Fruit fly (Drosophila melanogaster) whole organism, embryonic: ENCODE results near the gene gpp.
A peak's percentile ranks its signal among the peaks of the same experiment; 100 is the strongest.

Source experiments
- CG10274 ChIP-seq: fragments of 200-800 bp; sonication (Bioruptor generic); optimal IDR thresholded peaks from 3 replicates; lab custom pipeline; 2017; ENCODE audit warnings: missing biosample characterization, mild to moderate bottlenecking, missing genetic modification characterization
- CG10366 ChIP-seq: fragments of 200-800 bp; sonication (Bioruptor generic); IDR thresholded peaks from 2 replicates; pipeline ENCODE4 v1.3.6; 2022; ENCODE audit warnings: missing biosample characterization, missing genetic modification characterization
- CG10979 ChIP-seq: fragments of 200-800 bp; sonication (Bioruptor generic); optimal IDR thresholded peaks from 2 replicates; lab custom pipeline; 2018; ENCODE audit warnings: missing biosample characterization, mild to moderate bottlenecking, missing genetic modification characterization, moderate library complexity
- CG11247 ChIP-seq: fragments of 200-800 bp; sonication (Bioruptor generic); IDR thresholded peaks from 2 replicates; pipeline ENCODE4 v1.3.6; 2022; ENCODE audit warnings: missing biosample characterization, missing genetic modification characterization
- CG11560 ChIP-seq: fragments of 200-800 bp; sonication (Bioruptor generic); IDR thresholded peaks from 3 replicates; pipeline ENCODE4 v1.3.6; 2022; ENCODE audit warnings: missing biosample characterization, missing genetic modification characterization
- CG1233 ChIP-seq: fragments of 200-800 bp; sonication (Bioruptor generic); optimal IDR thresholded peaks from 4 replicates; lab custom pipeline; 2018; ENCODE audit warnings: missing biosample characterization, mild to moderate bottlenecking, missing genetic modification characterization
- CG12391 ChIP-seq: fragments of 200-800 bp; sonication (Bioruptor generic); optimal IDR thresholded peaks from 3 replicates; lab custom pipeline; 2018; ENCODE audit warnings: missing biosample characterization, mild to moderate bottlenecking, missing genetic modification characterization, moderate library complexity
- CG13287 ChIP-seq: fragments of 200-800 bp; sonication (Bioruptor generic); IDR thresholded peaks from 2 replicates; pipeline ENCODE4 v1.3.6; 2022; ENCODE audit warnings: missing biosample characterization, missing genetic modification characterization; ENCODE audit not compliant: partially characterized antibody
- CG13775 ChIP-seq: fragments of 200-800 bp; sonication (Bioruptor generic); optimal IDR thresholded peaks from 3 replicates; lab custom pipeline; 2017; ENCODE audit warnings: missing biosample characterization, mild to moderate bottlenecking, missing genetic modification characterization
- CG13894 ChIP-seq: fragments of 200-800 bp; sonication (Bioruptor generic); optimal IDR thresholded peaks from 3 replicates; lab custom pipeline; 2018; ENCODE audit warnings: missing biosample characterization, mild to moderate bottlenecking, missing genetic modification characterization, moderate library complexity
- CG14860 ChIP-seq: fragments of 200-800 bp; sonication (Bioruptor generic); IDR thresholded peaks from 3 replicates; pipeline ENCODE4 v1.3.6; 2022; ENCODE audit warnings: missing biosample characterization, missing genetic modification characterization; ENCODE audit not compliant: partially characterized antibody
- CG17361 ChIP-seq: fragments of 200-800 bp; sonication (Bioruptor generic); IDR thresholded peaks from 3 replicates; pipeline ENCODE4 v1.3.6; 2022; ENCODE audit warnings: missing biosample characterization, missing genetic modification characterization
- CG17568 ChIP-seq: fragments of 200-800 bp; sonication (Bioruptor generic); optimal IDR thresholded peaks from 2 replicates; lab custom pipeline; 2018; ENCODE audit warnings: missing biosample characterization, mild to moderate bottlenecking, missing genetic modification characterization, moderate library complexity
- CG1792 ChIP-seq: fragments of 200-800 bp; sonication (Bioruptor generic); optimal IDR thresholded peaks from 2 replicates; lab custom pipeline; 2016; ENCODE audit warnings: missing biosample characterization, missing genetic modification characterization
- CG2712 ChIP-seq: fragments of 200-800 bp; optimal IDR thresholded peaks from 3 replicates; lab custom pipeline; 2019; ENCODE audit warnings: missing biosample characterization, mild to moderate bottlenecking, missing genetic modification characterization, moderate library complexity
- CG32767 ChIP-seq: fragments of 200-800 bp; sonication (Bioruptor generic); IDR thresholded peaks from 2 replicates; pipeline ENCODE4 v1.3.6; 2022; ENCODE audit warnings: missing biosample characterization, missing genetic modification characterization
- CG6791 ChIP-seq: fragments of 200-800 bp; sonication (Bioruptor generic); IDR thresholded peaks from 3 replicates; pipeline ENCODE4 v1.3.6; 2022; ENCODE audit warnings: missing biosample characterization, missing genetic modification characterization; ENCODE audit not compliant: partially characterized antibody
- CG7556 ChIP-seq: fragments of 200-800 bp; sonication (Bioruptor generic); optimal IDR thresholded peaks from 2 replicates; lab custom pipeline; 2017; ENCODE audit warnings: missing biosample characterization, mild to moderate bottlenecking, missing genetic modification characterization
- CG8765 ChIP-seq: fragments of 200-800 bp; sonication (Bioruptor generic); IDR thresholded peaks from 2 replicates; pipeline ENCODE4 v1.3.6; 2022; ENCODE audit warnings: missing biosample characterization, missing genetic modification characterization
- CG9876 ChIP-seq: fragments of 200-800 bp; sonication (Bioruptor generic); optimal IDR thresholded peaks from 2 replicates; lab custom pipeline; 2016; ENCODE audit warnings: missing biosample characterization, missing genetic modification characterization
- CkIIα-i1 ChIP-seq: fragments of 200-800 bp; sonication (Bioruptor generic); IDR thresholded peaks from 2 replicates; pipeline ENCODE4 v1.3.6; 2022; ENCODE audit warnings: missing biosample characterization, missing genetic modification characterization
- Fer2 ChIP-seq: fragments of 200-800 bp; sonication (Bioruptor generic); optimal IDR thresholded peaks from 2 replicates; lab custom pipeline; 2018; ENCODE audit warnings: missing biosample characterization, mild to moderate bottlenecking, missing genetic modification characterization, moderate library complexity
- HHEX ChIP-seq: fragments of 200-800 bp; sonication (Bioruptor generic); optimal IDR thresholded peaks from 3 replicates; lab custom pipeline; 2017; ENCODE audit warnings: missing biosample characterization, mild to moderate bottlenecking, missing genetic modification characterization, missing genetic modification reagents
- HLHmδ ChIP-seq: fragments of 200-800 bp; sonication (Bioruptor generic); optimal IDR thresholded peaks from 2 replicates; lab custom pipeline; 2018; ENCODE audit warnings: missing biosample characterization, mild to moderate bottlenecking, missing genetic modification characterization, moderate library complexity
- HmgD ChIP-seq: fragments of 200-800 bp; sonication (Bioruptor generic); optimal IDR thresholded peaks from 3 replicates; lab custom pipeline; 2016; ENCODE audit warnings: missing biosample characterization, missing genetic modification characterization
- Lim3 ChIP-seq: fragments of 200-800 bp; sonication (Bioruptor generic); IDR thresholded peaks from 2 replicates; pipeline ENCODE4 v1.3.6; 2022; ENCODE audit warnings: missing biosample characterization, missing genetic modification characterization
- Neu2 ChIP-seq: fragments of 200-800 bp; sonication (Bioruptor generic); optimal IDR thresholded peaks from 3 replicates; lab custom pipeline; 2016; ENCODE audit warnings: missing biosample characterization, missing genetic modification characterization, borderline replicate concordance
- Nf-YA ChIP-seq: fragments of 200-800 bp; sonication (Bioruptor generic); IDR thresholded peaks from 2 replicates; pipeline ENCODE4 v1.3.6; 2022; ENCODE audit warnings: missing biosample characterization, missing genetic modification characterization
- Poxn ChIP-seq: fragments of 200-800 bp; sonication (Bioruptor generic); IDR thresholded peaks from 2 replicates; pipeline ENCODE4 v1.3.6; 2022; ENCODE audit warnings: missing biosample characterization, missing genetic modification characterization
- Scr ChIP-seq: fragments of 200-800 bp; sonication (Bioruptor generic); IDR thresholded peaks from 2 replicates; pipeline ENCODE4 v1.3.6; 2022; ENCODE audit warnings: missing biosample characterization, missing genetic modification characterization; ENCODE audit not compliant: partially characterized antibody
- TFAM ChIP-seq: fragments of 200-800 bp; sonication (Bioruptor generic); optimal IDR thresholded peaks from 2 replicates; lab custom pipeline; 2017; ENCODE audit warnings: missing biosample characterization, missing genetic modification characterization, inconsistent platforms
- Usf ChIP-seq: fragments of 200-800 bp; sonication (Bioruptor generic); optimal IDR thresholded peaks from 2 replicates; lab custom pipeline; 2017; ENCODE audit warnings: missing genotype, missing biosample characterization, missing genetic modification characterization
- ap ChIP-seq: fragments of 200-800 bp; sonication (Bioruptor generic); IDR thresholded peaks from 2 replicates; pipeline ENCODE4 v1.3.6; 2022; ENCODE audit warnings: missing biosample characterization, missing genetic modification characterization
- ato ChIP-seq: fragments of 200-800 bp; sonication (Bioruptor generic); IDR thresholded peaks from 2 replicates; pipeline ENCODE4 v1.3.6; 2022; ENCODE audit warnings: missing biosample characterization, missing genetic modification characterization; ENCODE audit not compliant: partially characterized antibody
- az2 ChIP-seq: fragments of 200-800 bp; sonication (Bioruptor generic); optimal IDR thresholded peaks from 3 replicates; lab custom pipeline; 2016; ENCODE audit warnings: missing biosample characterization, missing genetic modification characterization
- cas ChIP-seq: fragments of 200-800 bp; sonication (Bioruptor generic); IDR thresholded peaks from 2 replicates; pipeline ENCODE4 v1.3.6; 2022; ENCODE audit warnings: missing biosample characterization, missing genetic modification characterization
- crc ChIP-seq: fragments of 200-800 bp; sonication (Bioruptor generic); optimal IDR thresholded peaks from 2 replicates; lab custom pipeline; 2016; ENCODE audit warnings: missing biosample characterization, missing genetic modification characterization
- dmrt99B ChIP-seq: fragments of 200-800 bp; sonication (Bioruptor generic); optimal IDR thresholded peaks from 2 replicates; lab custom pipeline; 2018; ENCODE audit warnings: missing biosample characterization, mild to moderate bottlenecking, missing genetic modification characterization, moderate library complexity
- fu2 ChIP-seq: fragments of 200-800 bp; sonication (Bioruptor generic); optimal IDR thresholded peaks from 2 replicates; lab custom pipeline; 2016; ENCODE audit warnings: missing biosample characterization, missing genetic modification characterization
- hb ChIP-seq: fragments of 200-800 bp; sonication (Bioruptor generic); IDR thresholded peaks from 3 replicates; pipeline ENCODE4 v1.3.6; 2022; ENCODE audit warnings: missing biosample characterization, missing genetic modification characterization; ENCODE audit not compliant: partially characterized antibody
- jing ChIP-seq: fragments of 200-800 bp; sonication (Bioruptor generic); optimal IDR thresholded peaks from 2 replicates; lab custom pipeline; 2018; ENCODE audit warnings: missing biosample characterization, mild to moderate bottlenecking, missing genetic modification characterization
- mam ChIP-seq: fragments of 200-800 bp; sonication (Bioruptor generic); optimal IDR thresholded peaks from 3 replicates; lab custom pipeline; 2016; ENCODE audit warnings: missing biosample characterization, missing genetic modification characterization
- onecut ChIP-seq: fragments of 200-800 bp; sonication (Bioruptor generic); IDR thresholded peaks from 2 replicates; pipeline ENCODE4 v1.3.6; 2022; ENCODE audit warnings: missing biosample characterization, missing genetic modification characterization
- p53 ChIP-seq: fragments of 200-800 bp; sonication (Bioruptor generic); optimal IDR thresholded peaks from 2 replicates; lab custom pipeline; 2016; ENCODE audit warnings: missing biosample characterization, missing genetic modification characterization
- pzg ChIP-seq: fragments of 200-800 bp; sonication (Bioruptor generic); optimal IDR thresholded peaks from 3 replicates; lab custom pipeline; 2018; ENCODE audit warnings: missing biosample characterization, mild to moderate bottlenecking, missing genetic modification characterization, moderate library complexity
- seq ChIP-seq: fragments of 200-800 bp; sonication (Bioruptor generic); IDR thresholded peaks from 2 replicates; pipeline ENCODE4 v1.3.6; 2022; ENCODE audit warnings: missing biosample characterization, missing genetic modification characterization
- sim ChIP-seq: fragments of 200-800 bp; sonication (Bioruptor generic); IDR thresholded peaks from 2 replicates; pipeline ENCODE4 v1.3.6; 2022; ENCODE audit warnings: missing biosample characterization, missing genetic modification characterization
- slbo ChIP-seq: fragments of 200-800 bp; sonication (Bioruptor generic); IDR thresholded peaks from 2 replicates; pipeline ENCODE4 v1.3.6; 2022; ENCODE audit warnings: missing biosample characterization, missing genetic modification characterization
- sr ChIP-seq: fragments of 200-800 bp; sonication (Bioruptor generic); IDR thresholded peaks from 3 replicates; pipeline ENCODE4 v1.3.6; 2022; ENCODE audit warnings: missing biosample characterization, missing genetic modification characterization
- sug ChIP-seq: fragments of 200-800 bp; optimal IDR thresholded peaks from 2 replicates; lab custom pipeline; 2019; ENCODE audit warnings: missing biosample characterization, mild to moderate bottlenecking, missing genetic modification characterization, moderate library complexity
- wdn ChIP-seq: fragments of 200-800 bp; sonication (Bioruptor generic); IDR thresholded peaks from 2 replicates; pipeline ENCODE4 v1.3.6; 2022; ENCODE audit warnings: missing biosample characterization, missing genetic modification characterization

Gene gpp

DNA sequence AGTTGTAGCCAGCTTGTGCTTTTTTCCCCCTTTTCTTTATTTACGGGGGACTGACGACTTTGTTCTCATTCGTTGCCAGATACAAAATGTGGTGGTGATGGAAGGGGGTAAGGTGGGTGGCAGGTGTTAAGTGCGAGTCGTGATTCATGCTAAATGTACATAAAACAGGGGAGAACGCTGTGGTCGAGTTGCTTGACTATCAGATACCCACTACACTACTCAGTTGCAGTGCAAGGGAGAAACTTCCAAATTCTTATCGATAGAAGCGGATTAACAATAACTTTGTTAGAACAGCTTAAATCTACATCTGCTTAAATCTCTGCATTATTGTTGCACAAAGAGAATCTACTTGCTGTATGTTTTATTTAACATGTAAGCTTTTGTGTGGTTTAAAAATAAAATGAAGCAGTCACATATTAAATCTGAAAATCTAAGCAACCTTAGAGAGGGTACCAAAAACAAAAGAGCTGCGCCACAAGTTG, 9.0 kb upstream of the gpp start (continued):
- no peak for TF ChIP-seq Poxn (GFP tag; lab: Robert Waterston, UW)
- peak; percentile 58; the same call in 1 of the 3 replicates for TF ChIP-seq hb
- no peak for TF ChIP-seq ato (GFP tag; lab: Robert Waterston, UW)
- TF ChIP-seq fu2, result no peak
- no peak for TF ChIP-seq CG13287 (GFP tag; lab: Robert Waterston, UW)
- TF ChIP-seq sim (GFP tag; lab: Robert Waterston, UW), result no peak
- no peak for TF ChIP-seq HLHmδ (GFP tag; lab: Kevin White, UChicago)
- TF ChIP-seq crc, result no peak
- TF ChIP-seq ap, result no peak
- peak; percentile 23 for TF ChIP-seq CG10274
- TF ChIP-seq CG11560 (tag; lab: Robert Waterston, UW), result no peak
- peak; percentile 30 for TF ChIP-seq mam
- no peak for TF ChIP-seq HmgD (GFP tag; lab: Kevin White, UChicago)
- peak; percentile 28 for TF ChIP-seq HHEX (GFP tag; lab: Kevin White, UChicago)
- no peak for TF ChIP-seq Lim3 (GFP tag; lab: Robert Waterston, UW)
- TF ChIP-seq CG10979 (tag; lab: Kevin White, UChicago), result peak; percentile 6
- no peak for TF ChIP-seq CkIIα-i1 (GFP tag; lab: Robert Waterston, UW)
- peak; percentile 56 for TF ChIP-seq dmrt99B
- no peak for TF ChIP-seq Fer2 (tag; lab: Kevin White, UChicago)
- TF ChIP-seq CG32767 (GFP tag; lab: Robert Waterston, UW), result no peak
- TF ChIP-seq CG12391, result peak; percentile 20
- peak; percentile 10 for TF ChIP-seq CG1233 (GFP tag; lab: Kevin White, UChicago)
- no peak for TF ChIP-seq CG11247 (GFP tag; lab: Robert Waterston, UW)
- TF ChIP-seq CG8765 (GFP tag; lab: Robert Waterston, UW), result no peak
- TF ChIP-seq sug (tag; lab: Kevin White, UChicago), result peak; percentile 8
- 0 out of 3 replicates have a peak, but pooled peaks have one; percentile 30 for TF ChIP-seq CG6791 (GFP tag; lab: Robert Waterston, UW)
- TF ChIP-seq onecut (GFP tag; lab: Robert Waterston, UW), result no peak
- TF ChIP-seq seq (GFP tag; lab: Robert Waterston, UW), result no peak
- TF ChIP-seq sr (GFP tag; lab: Robert Waterston, UW), result no peak
- TF ChIP-seq CG17568 (GFP tag; lab: Kevin White, UChicago), result peak; percentile 8
- no peak for TF ChIP-seq az2
- TF ChIP-seq TFAM, result no peak
- TF ChIP-seq CG13894 (tag; lab: Kevin White, UChicago), result no peak
- TF ChIP-seq CG7556 (GFP tag; lab: Kevin White, UChicago), result peak; percentile 11
- TF ChIP-seq CG1792 (GFP tag; lab: Kevin White, UChicago), result no peak
- TF ChIP-seq CG10366 (GFP tag; lab: Robert Waterston, UW), result peak; percentile 32; the same call in 1 of the 2 replicates
- TF ChIP-seq Usf (GFP tag; lab: Kevin White, UChicago), result no peak
- TF ChIP-seq CG13775 (GFP tag; lab: Kevin White, UChicago), result peak; percentile 15
- TF ChIP-seq p53, result no peak
- peak; percentile 31; the same call in 1 of the 2 replicates for TF ChIP-seq Scr (GFP tag; lab: Robert Waterston, UW)
- no peak for TF ChIP-seq Neu2 (GFP tag; lab: Kevin White, UChicago)
- peak; percentile 36; the same call in 1 of the 3 replicates for TF ChIP-seq CG17361 (GFP tag; lab: Robert Waterston, UW)
- peak; percentile 54 for TF ChIP-seq CG14860
- TF ChIP-seq cas (GFP tag; lab: Robert Waterston, UW), result no peak
- TF ChIP-seq Nf-YA (GFP tag; lab: Robert Waterston, UW), result no peak
- TF ChIP-seq jing (GFP tag; lab: Kevin White, UChicago), result no peak
- TF ChIP-seq pzg, result no peak
- no peak for TF ChIP-seq wdn (GFP tag; lab: Robert Waterston, UW)
- peak; percentile 24 for TF ChIP-seq CG2712 (tag; lab: Kevin White, UChicago)
- TF ChIP-seq CG9876, result no peak
- TF ChIP-seq slbo (GFP tag; lab: Robert Waterston, UW), result no peak; the same call in 1 of the 2 replicates
